Worm (Caenorhabditis elegans): ENCODE results near the gene Y41G9A.6.

Gene Y41G9A.6

DNA sequence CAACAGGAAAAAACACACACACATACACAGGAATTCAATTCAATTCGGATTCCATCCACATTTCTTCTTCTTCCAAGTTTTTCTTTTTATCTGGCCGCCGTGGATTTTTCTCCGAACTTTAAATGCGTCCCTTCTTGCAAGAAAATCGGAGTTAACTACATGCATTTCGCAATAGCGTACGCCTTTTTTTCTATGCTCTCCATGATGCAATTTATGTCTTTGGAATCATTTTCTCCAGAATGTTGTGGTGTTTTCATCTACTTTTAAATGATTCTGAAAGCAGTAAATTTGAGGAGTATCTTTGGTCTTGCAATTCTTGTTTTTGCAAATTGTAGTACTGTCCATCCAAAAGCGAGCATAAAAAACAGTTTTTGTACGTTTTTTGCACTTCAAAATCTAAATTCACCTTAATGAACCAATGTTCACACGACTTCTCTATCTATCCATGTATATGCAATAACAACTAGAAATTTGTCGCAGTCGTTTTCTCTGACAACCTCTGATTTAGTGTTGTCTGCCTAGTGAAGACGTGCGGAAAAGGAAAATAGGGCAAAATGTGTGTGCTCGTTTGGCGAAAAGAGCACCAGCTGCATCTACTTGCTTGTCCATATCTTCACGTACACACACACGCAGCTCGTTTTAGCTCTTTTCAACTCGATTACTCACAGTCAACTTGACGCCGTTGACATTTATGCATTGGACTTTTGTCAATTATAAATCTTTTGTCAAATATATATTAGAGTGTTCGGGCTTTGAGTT is 18.9 kb upstream of the Y41G9A.6 start (continued):
- TF ChIP-seq ztf-4 (tag; optimal IDR thresholded peaks at IDR 0.05) (no peak), lin-39 (tag; optimal IDR thresholded peaks at IDR 0.05) (no peak), fkh-10 (GFP tag; optimal IDR thresholded peaks at IDR 0.05) (no peak), ceh-63 (GFP tag; optimal IDR thresholded peaks at IDR 0.05) (no peak)

DNA sequence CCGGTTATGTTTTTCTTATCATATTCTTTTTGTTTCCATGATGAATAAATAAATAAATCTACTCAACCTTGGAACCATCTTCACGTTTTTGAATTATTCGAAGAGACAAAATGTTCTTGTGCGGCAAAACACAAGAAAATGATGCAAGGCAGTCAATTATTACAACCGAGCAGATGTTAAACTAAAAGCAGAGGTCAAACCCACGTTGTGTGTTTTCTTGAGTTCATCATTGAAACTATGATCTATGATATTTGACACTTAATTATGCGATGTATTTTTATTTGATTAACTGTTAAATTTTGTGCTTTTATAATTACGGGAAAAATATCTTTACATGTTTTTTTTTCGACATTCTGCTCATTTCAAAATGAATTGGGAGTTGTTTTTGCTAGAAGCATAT is 17.9 kb upstream of the Y41G9A.6 start:
- TF ChIP-seq sup-37 (GFP tag; optimal IDR thresholded peaks at IDR 0.05) (no peak), elt-3 (tag; optimal IDR thresholded peaks at IDR 0.05) (no peak), ceh-82 (tag; optimal IDR thresholded peaks at IDR 0.05) (no peak), egl-13 (tag; optimal IDR thresholded peaks at IDR 0.05) (no peak), xbp-1 (tag; optimal IDR thresholded peaks at IDR 0.05) (no peak), isw-1 (GFP tag; IDR thresholded peaks at IDR 0.05) (no peak), dsc-1 (tag; optimal IDR thresholded peaks at IDR 0.05) (peak; percentile 76), mdl-1 (tag; optimal IDR thresholded peaks at IDR 0.05) (no peak), ceh-8 (GFP tag; optimal IDR thresholded peaks at IDR 0.05) (no peak), unc-86 (tag; optimal IDR thresholded peaks at IDR 0.05) (no peak), efl-3 (GFP tag; optimal IDR thresholded peaks at IDR 0.05) (no peak), lsy-2 (tag; optimal IDR thresholded peaks at IDR 0.05) (peak in 1 of 2 experiments; percentile 35), vab-15 (tag; optimal IDR thresholded peaks at IDR 0.05) (no peak), lin-35 (GFP tag; optimal IDR thresholded peaks at IDR 0.05) (no peak), unc-30 (tag; optimal IDR thresholded peaks at IDR 0.05) (no peak), nhr-77 (tag; optimal IDR thresholded peaks at IDR 0.05) (no peak), snu-23 (GFP tag; optimal IDR thresholded peaks at IDR 0.05) (peak; percentile 51), F16B12.6 (tag; optimal IDR thresholded peaks at IDR 0.05) (no peak), swsn-7 (tag; optimal IDR thresholded peaks at IDR 0.05) (no peak), aha-1 (tag; optimal IDR thresholded peaks at IDR 0.05) (no peak), nhr-71 (tag; optimal IDR thresholded peaks at IDR 0.05) (peak; percentile 89), tbx-2 (tag; optimal IDR thresholded peaks at IDR 0.05) (no peak), lin-15B (tag; optimal IDR thresholded peaks at IDR 0.05) (no peak), fos-1 (tag; optimal IDR thresholded peaks at IDR 0.05) (no peak), mef-2 (tag; optimal IDR thresholded peaks at IDR 0.05) (no peak), nhr-76 (tag; optimal IDR thresholded peaks at IDR 0.05) (no peak), unc-130 (tag; optimal IDR thresholded peaks at IDR 0.05) (peak; percentile 6), ceh-63 (GFP tag; optimal IDR thresholded peaks at IDR 0.05) (no peak), efl-1 (optimal IDR thresholded peaks at IDR 0.05) (no peak), efl-1 (GFP tag; optimal IDR thresholded peaks at IDR 0.05 in 1 of 2) (no peak), ceh-88 (GFP tag; IDR thresholded peaks at IDR 0.05) (no peak), lir-3 (tag; optimal IDR thresholded peaks at IDR 0.05; ENCODE audit: poor library complexity) (no peak), ama-1 (optimal IDR thresholded peaks at IDR 0.05) (no peak), aly-2 (tag; optimal IDR thresholded peaks at IDR 0.05) (no peak), pax-3 (tag; optimal IDR thresholded peaks at IDR 0.05) (no peak), C16A3.4 (tag; optimal IDR thresholded peaks at IDR 0.05) (no peak), ets-5 (GFP tag; IDR thresholded peaks at IDR 0.05) (no peak), lin-39 (tag; optimal IDR thresholded peaks at IDR 0.05) (no peak), pqm-1 (tag; optimal IDR thresholded peaks at IDR 0.05) (no peak), pag-3 (tag; optimal IDR thresholded peaks at IDR 0.05; ENCODE audit: borderline replicate concordance, insufficient read depth) (no peak), ces-1 (GFP tag; optimal IDR thresholded peaks at IDR 0.05) (no peak), egl-27 (tag; optimal IDR thresholded peaks at IDR 0.05) (no peak), mab-9 (GFP tag; IDR thresholded peaks at IDR 0.05) (no peak), nhr-19 (GFP tag; conservative IDR thresholded peaks at IDR 0.05) (peak; percentile 47), nhr-90 (tag; optimal IDR thresholded peaks at IDR 0.05; ENCODE audit: poor library complexity) (no peak), zip-4 (GFP tag; optimal IDR thresholded peaks at IDR 0.05) (no peak), Y116A8C.19 (tag; optimal IDR thresholded peaks at IDR 0.05; ENCODE audit: borderline replicate concordance) (no peak), zag-1 (tag; optimal IDR thresholded peaks at IDR 0.05) (no peak), nhr-237 (tag; optimal IDR thresholded peaks at IDR 0.05) (no peak)
